Worm (Caenorhabditis elegans): ENCODE results near the gene C47G2.4.

- TF ChIP-seq sea-1 (GFP tag; conservative IDR thresholded peaks at IDR 0.05) (no peak), ama-1 (optimal IDR thresholded peaks at IDR 0.05) (no peak), scrt-1 (GFP tag; IDR thresholded peaks at IDR 0.05) (no peak), hmbx-1 (tag; optimal IDR thresholded peaks at IDR 0.05) (no peak), tra-4 (tag; optimal IDR thresholded peaks at IDR 0.05) (no peak), aly-1 (tag; optimal IDR thresholded peaks at IDR 0.05) (no peak)
These were observed 18.5 kb downstream of the C47G2.4 start for ce11 chrII:11274876-11275275.

Data from whole organism, early embryonic.